Worm (Caenorhabditis elegans) whole organism, L4 larva: ENCODE results near the gene pcyt-1.

ENCODE experiments used
- F26F4.8 ChIP-seq: fragments of 200-800 bp; sonication (Bioruptor generic); conservative IDR thresholded peaks from 2 replicates; pipeline ENCODE4 v1.3.6; 2022; ENCODE audit warnings: missing genetic modification characterization, missing compliant biosample characterization
- F37D6.2 ChIP-seq: sonication (generic microtip); optimal IDR thresholded peaks from 2 replicates; lab custom pipeline; 2016; ENCODE audit warnings: mild to moderate bottlenecking, missing genetic modification characterization, missing compliant biosample characterization
- F44E2.7 ChIP-seq: fragments of 200-800 bp; sonication (Bioruptor generic); IDR thresholded peaks from 2 replicates; pipeline ENCODE4 v2.1.2; 2022; ENCODE audit warnings: missing genetic modification characterization, missing compliant biosample characterization
- R02D3.7 ChIP-seq: fragments of 150-350 bp; sonication (generic microtip); optimal IDR thresholded peaks from 3 replicates; lab custom pipeline; 2014; ENCODE audit warnings: missing biosample characterization, missing genetic modification characterization
- T20F7.1 ChIP-seq: fragments of 200-800 bp; sonication (Bioruptor generic); optimal IDR thresholded peaks from 2 replicates; lab custom pipeline; 2018; ENCODE audit warnings: mild to moderate bottlenecking, missing genetic modification characterization, missing compliant biosample characterization
- Y105C5A.15 ChIP-seq: fragments of 200-800 bp; sonication (Bioruptor generic); IDR thresholded peaks from 2 replicates; pipeline ENCODE4 v1.3.6; 2022; ENCODE audit warnings: missing genetic modification characterization, missing compliant biosample characterization
- Y75B8A.6 ChIP-seq: fragments of 200-800 bp; sonication (Bioruptor generic); IDR thresholded peaks from 2 replicates; pipeline ENCODE4 v1.3.6; 2022; ENCODE audit warnings: missing genetic modification reagents, missing genetic modification characterization, missing compliant biosample characterization
- ZK337.2 ChIP-seq: fragments of 200-800 bp; sonication (Bioruptor generic); IDR thresholded peaks from 2 replicates; pipeline ENCODE4 v1.3.6; 2022; ENCODE audit warnings: missing genetic modification reagents, missing genetic modification characterization, missing compliant biosample characterization
- aly-2 ChIP-seq: sonication (generic microtip); optimal IDR thresholded peaks from 2 replicates; lab custom pipeline; 2018; ENCODE audit warnings: missing biosample characterization, missing genetic modification characterization
- arid-1 ChIP-seq: fragments of 200-800 bp; sonication (Bioruptor generic); conservative IDR thresholded peaks from 2 replicates; pipeline ENCODE4 v1.3.6; 2022; ENCODE audit warnings: missing genetic modification reagents, missing genetic modification characterization, missing compliant biosample characterization
- ceh-20 ChIP-seq: fragments of 200-800 bp; sonication (Bioruptor generic); IDR thresholded peaks from 2 replicates; pipeline ENCODE4 v1.3.6; 2022; ENCODE audit warnings: missing genetic modification reagents, missing genetic modification characterization, missing compliant biosample characterization
- ceh-28 ChIP-seq: fragments of 150-350 bp; optimal IDR thresholded peaks from 2 replicates; lab custom pipeline; 2014; ENCODE audit warnings: missing biosample characterization, missing genetic modification reagents, missing genetic modification characterization
- ceh-44 ChIP-seq: fragments of 200-800 bp; sonication (Bioruptor generic); IDR thresholded peaks from 2 replicates; pipeline ENCODE4 v1.3.6; 2022; ENCODE audit warnings: missing genetic modification reagents, missing genetic modification characterization, missing compliant biosample characterization
- ceh-82 ChIP-seq: sonication (generic microtip); optimal IDR thresholded peaks from 2 replicates; lab custom pipeline; 2017; ENCODE audit warnings: missing biosample characterization, missing genetic modification characterization
- ces-1 ChIP-seq: fragments of 150-350 bp; sonication (generic microtip); optimal IDR thresholded peaks from 4 replicates; lab custom pipeline; 2014; ENCODE audit warnings: missing biosample characterization, missing genetic modification reagents, missing genetic modification characterization
- cey-2 ChIP-seq: sonication (generic microtip); optimal IDR thresholded peaks from 3 replicates; lab custom pipeline; 2017; ENCODE audit warnings: missing genetic modification characterization, mild to moderate bottlenecking, missing compliant biosample characterization, antibody characterized with exemption, borderline replicate concordance; ENCODE audit not compliant: insufficient read depth
- ctbp-1 ChIP-seq: fragments of 200-800 bp; sonication (Bioruptor generic); IDR thresholded peaks from 2 replicates; pipeline ENCODE4 v1.3.6; 2022; ENCODE audit warnings: missing genetic modification reagents, missing genetic modification characterization, missing compliant biosample characterization
- daf-12 ChIP-seq: fragments of 150-350 bp; optimal IDR thresholded peaks from 2 replicates; lab custom pipeline; 2014; ENCODE audit warnings: missing biosample characterization, missing genetic modification reagents, missing genetic modification characterization
- daf-8 ChIP-seq: fragments of 200-800 bp; sonication (Bioruptor generic); IDR thresholded peaks from 2 replicates; pipeline ENCODE4 v1.3.6; 2022; ENCODE audit warnings: missing genetic modification characterization, missing compliant biosample characterization
- dmd-6 ChIP-seq: fragments of 200-800 bp; sonication (Bioruptor generic); IDR thresholded peaks from 2 replicates; pipeline ENCODE4 v1.3.6; 2022; ENCODE audit warnings: missing genetic modification reagents, missing genetic modification characterization, missing compliant biosample characterization
- duxl-1 ChIP-seq: sonication (generic microtip); optimal IDR thresholded peaks from 2 replicates; lab custom pipeline; 2016; ENCODE audit warnings: mild to moderate bottlenecking, missing genetic modification characterization, moderate library complexity, missing compliant biosample characterization; ENCODE audit not compliant: poor library complexity
- egl-43 ChIP-seq: fragments of 200-800 bp; sonication (Bioruptor generic); IDR thresholded peaks from 2 replicates; pipeline ENCODE4 v1.3.6; 2022; ENCODE audit warnings: missing genetic modification reagents, missing genetic modification characterization, missing compliant biosample characterization
- fos-1 ChIP-seq: fragments of 150-350 bp; optimal IDR thresholded peaks from 2 replicates; lab custom pipeline; 2014; ENCODE audit warnings: missing biosample characterization, missing genetic modification characterization
- gei-8 ChIP-seq: fragments of 200-800 bp; sonication (Bioruptor generic); optimal IDR thresholded peaks from 2 replicates; lab custom pipeline; 2018; ENCODE audit warnings: mild to moderate bottlenecking, missing genetic modification characterization, missing compliant biosample characterization
- hif-1 ChIP-seq, 2 experiments: sonication (generic microtip); optimal IDR thresholded peaks; 2 replicates each; lab custom pipeline; 2016 to 2017; ENCODE audit warnings: missing compliant biosample characterization in 2 of 2, missing genetic modification characterization in 2 of 2, missing genetic modification reagents in 2 of 2, missing genotype in 2 of 2, mild to moderate bottlenecking in 1 of 2
- lim-7 ChIP-seq: fragments of 200-800 bp; sonication (Bioruptor generic); IDR thresholded peaks from 2 replicates; pipeline ENCODE4 v1.3.6; 2022; ENCODE audit warnings: missing genetic modification characterization, missing compliant biosample characterization
- lin-1 ChIP-seq: fragments of 200-800 bp; sonication (Bioruptor generic); IDR thresholded peaks from 2 replicates; pipeline ENCODE4 v1.3.6; 2022; ENCODE audit warnings: missing genetic modification reagents, missing genetic modification characterization, missing compliant biosample characterization
- lin-15B ChIP-seq: fragments of 150-350 bp; sonication (generic microtip); optimal IDR thresholded peaks from 3 replicates; lab custom pipeline; 2014; ENCODE audit warnings: missing biosample characterization, missing genetic modification characterization
- lsy-2 ChIP-seq, 2 experiments: fragments of 150-350 bp in 1 of 2; sonication (generic microtip) in 1 of 2; optimal IDR thresholded peaks; 2 replicates each; lab custom pipeline; 2014 to 2017; ENCODE audit warnings: missing biosample characterization in 2 of 2, missing genetic modification characterization in 2 of 2
- madf-5 ChIP-seq, 2 experiments: fragments of 200-800 bp; sonication (Bioruptor generic); IDR thresholded peaks; 2 replicates each; pipeline ENCODE4 v1.3.6; 2022; ENCODE audit warnings: missing compliant biosample characterization in 2 of 2, missing genetic modification characterization in 2 of 2
- mxl-3 ChIP-seq: fragments of 200-800 bp; sonication (Bioruptor generic); optimal IDR thresholded peaks from 2 replicates; lab custom pipeline; 2018; ENCODE audit warnings: mild to moderate bottlenecking, missing genetic modification characterization, missing compliant biosample characterization
- nhr-10 ChIP-seq: fragments of 150-350 bp; optimal IDR thresholded peaks from 2 replicates; lab custom pipeline; 2014; ENCODE audit warnings: missing biosample characterization, missing genetic modification characterization
- nhr-28 ChIP-seq: fragments of 150-350 bp; optimal IDR thresholded peaks from 2 replicates; lab custom pipeline; 2014; ENCODE audit warnings: missing biosample characterization, missing genetic modification characterization
- nhr-41 ChIP-seq: fragments of 200-800 bp; sonication (Bioruptor generic); IDR thresholded peaks from 2 replicates; pipeline ENCODE4 v1.3.6; 2022; ENCODE audit warnings: missing genetic modification reagents, missing genetic modification characterization, missing compliant biosample characterization
- nhr-76 ChIP-seq: fragments of 150-350 bp; optimal IDR thresholded peaks from 2 replicates; lab custom pipeline; 2014; ENCODE audit warnings: missing biosample characterization, missing genetic modification characterization
- pha-4 ChIP-seq, 2 experiments: fragments of 150-350 bp in 1 of 2; fragments of 200-800 bp in 1 of 2; sonication (Bioruptor generic) in 1 of 2; IDR thresholded peaks in 1 of 2; optimal IDR thresholded peaks in 1 of 2; 2 replicates each; pipeline versions ENCODE4 v1.3.6 to Lab custom; 2014 to 2022; ENCODE audit warnings: missing genetic modification characterization in 2 of 2, missing genetic modification reagents in 2 of 2, missing biosample characterization in 1 of 2, missing compliant biosample characterization in 1 of 2
- pqm-1 ChIP-seq: sonication (generic microtip); optimal IDR thresholded peaks from 2 replicates; lab custom pipeline; 2017; ENCODE audit warnings: missing biosample characterization, missing genetic modification characterization
- rbr-2 ChIP-seq: sonication (generic microtip); optimal IDR thresholded peaks from 2 replicates; lab custom pipeline; 2016; ENCODE audit warnings: missing genotype, missing genetic modification characterization, missing compliant biosample characterization
- set-16 ChIP-seq: fragments of 200-800 bp; sonication (Bioruptor generic); IDR thresholded peaks from 2 replicates; pipeline ENCODE4 v1.3.6; 2022; ENCODE audit warnings: missing genetic modification reagents, missing genetic modification characterization, missing compliant biosample characterization
- skn-1 ChIP-seq: fragments of 150-350 bp; optimal IDR thresholded peaks from 2 replicates; lab custom pipeline; 2014; ENCODE audit warnings: missing biosample characterization, missing genetic modification characterization
- spr-1 ChIP-seq: sonication (generic microtip); optimal IDR thresholded peaks from 2 replicates; lab custom pipeline; 2016; ENCODE audit warnings: mild to moderate bottlenecking, missing genetic modification characterization, missing compliant biosample characterization
- tag-97 ChIP-seq: fragments of 200-800 bp; sonication (Bioruptor generic); IDR thresholded peaks from 2 replicates; pipeline ENCODE4 v1.3.6; 2022; ENCODE audit warnings: missing genetic modification characterization, missing compliant biosample characterization
- tra-1 ChIP-seq: fragments of 200-800 bp; sonication (Bioruptor generic); IDR thresholded peaks from 2 replicates; pipeline ENCODE4 v1.3.6; 2022; ENCODE audit warnings: missing genetic modification reagents, missing genetic modification characterization, missing compliant biosample characterization
- unc-130 ChIP-seq: sonication (generic microtip); optimal IDR thresholded peaks from 2 replicates; lab custom pipeline; 2016; ENCODE audit warnings: missing genetic modification reagents, missing genetic modification characterization, missing compliant biosample characterization
- unc-62 ChIP-seq, 3 experiments: fragments of 150-350 bp in 1 of 3; sonication (generic microtip); optimal IDR thresholded peaks in 2 of 3; peaks in 1 of 3; 1 replicate in 1 of 3; 2 replicates in 2 of 3; lab custom pipeline; 2014 to 2017; ENCODE audit warnings: missing biosample characterization in 3 of 3, missing genetic modification characterization in 3 of 3, missing genetic modification reagents in 3 of 3, missing genotype in 1 of 3
- vab-7 ChIP-seq: fragments of 200-800 bp; sonication (Bioruptor generic); IDR thresholded peaks from 2 replicates; pipeline ENCODE4 v1.3.6; 2022; ENCODE audit warnings: missing genetic modification reagents, missing genetic modification characterization, missing compliant biosample characterization
- zag-1 ChIP-seq: fragments of 150-350 bp; optimal IDR thresholded peaks from 2 replicates; lab custom pipeline; 2014; ENCODE audit warnings: missing biosample characterization, missing genetic modification characterization
- zfp-3 ChIP-seq: fragments of 200-800 bp; sonication (Bioruptor generic); conservative IDR thresholded peaks from 2 replicates; pipeline ENCODE4 v1.3.6; 2022; ENCODE audit warnings: missing genetic modification reagents, missing genetic modification characterization, missing compliant biosample characterization

Gene pcyt-1

ce11 chrX:7569685-7570518 is 2.3 kb upstream of the pcyt-1 start, which contains the start of gene apy-1 (continued):
- TF ChIP-seq zag-1 (tag; lab: Kevin White, UChicago): no peak
- TF ChIP-seq ceh-44 (GFP tag; lab: Robert Waterston, UW): no peak
- TF ChIP-seq aly-2: no peak
- TF ChIP-seq lin-1: no peak
- TF ChIP-seq nhr-10 (tag; lab: Kevin White, UChicago): no peak
- peak; percentile 2 to 67 for TF ChIP-seq lsy-2 (tag; optimal IDR thresholded peaks at IDR 0.05; lab: Kevin White, UChicago)
- no peak for TF ChIP-seq lim-7 (GFP tag; lab: Robert Waterston, UW)
- TF ChIP-seq ZK337.2 (GFP tag; lab: Robert Waterston, UW): peak; percentile 56; the same call in 1 of the 2 replicates
- TF ChIP-seq F37D6.2 (tag; lab: Kevin White, UChicago): no peak
- TF ChIP-seq nhr-76 (tag; lab: Kevin White, UChicago): no peak
- 0 out of 2 replicates have a peak, but pooled peaks have one; percentile 43 for TF ChIP-seq ceh-20
- TF ChIP-seq fos-1 (tag; lab: Kevin White, UChicago): no peak
- no peak for TF ChIP-seq cey-2 (tag; lab: Kevin White, UChicago)
- no peak for TF ChIP-seq skn-1
- no peak for TF ChIP-seq ceh-82
- TF ChIP-seq ces-1: peak; percentile 4
- TF ChIP-seq gei-8 (GFP tag; lab: Kevin White, UChicago): no peak
- TF ChIP-seq zfp-3 (GFP tag; lab: Robert Waterston, UW): no peak
- TF ChIP-seq ctbp-1 (GFP tag; lab: Robert Waterston, UW): no peak
- TF ChIP-seq duxl-1 (tag; lab: Kevin White, UChicago): peak; percentile 35
- no peak for TF ChIP-seq madf-5 (GFP tag; IDR thresholded peaks at IDR 0.05; lab: Robert Waterston, UW)
- peak; percentile 2 for TF ChIP-seq unc-130 (GFP tag; lab: Kevin White, UChicago)
- no peak for TF ChIP-seq set-16
- no peak for TF ChIP-seq mxl-3 (GFP tag; lab: Kevin White, UChicago)
- TF ChIP-seq tra-1 (GFP tag; lab: Robert Waterston, UW): no peak
- TF ChIP-seq daf-8 (GFP tag; lab: Robert Waterston, UW): no peak
- peak; percentile 26 for TF ChIP-seq ceh-28 (tag; lab: Kevin White, UChicago)
- TF ChIP-seq T20F7.1 (GFP tag; lab: Kevin White, UChicago): peak; percentile 19
- no peak for TF ChIP-seq daf-12 (tag; lab: Kevin White, UChicago)
- no peak for TF ChIP-seq egl-43 (GFP tag; lab: Robert Waterston, UW)
- no peak for TF ChIP-seq Y75B8A.6 (GFP tag; lab: Robert Waterston, UW)
- peak; percentile 100 for TF ChIP-seq nhr-28 (tag; lab: Kevin White, UChicago)
- no peak for TF ChIP-seq arid-1 (GFP tag; lab: Robert Waterston, UW)
- TF ChIP-seq vab-7 (GFP tag; lab: Robert Waterston, UW): no peak
- TF ChIP-seq unc-62 (GFP tag; optimal IDR thresholded peaks at IDR 0.05 in 1 of 2; lab: Kevin White, UChicago): no peak
- no peak for TF ChIP-seq unc-62 (tag; optimal IDR thresholded peaks at IDR 0.05; lab: Kevin White, UChicago)
- no peak for TF ChIP-seq spr-1 (tag; lab: Kevin White, UChicago)
- no peak for TF ChIP-seq lin-15B
- no peak for TF ChIP-seq F44E2.7 (GFP tag; lab: Robert Waterston, UW)
- no peak for TF ChIP-seq tag-97 (GFP tag; lab: Robert Waterston, UW)
- no peak for TF ChIP-seq Y105C5A.15 (GFP tag; lab: Robert Waterston, UW)
- TF ChIP-seq pqm-1: peak; percentile 36
- peak; percentile 36 for TF ChIP-seq rbr-2 (tag; lab: Kevin White, UChicago)
- TF ChIP-seq hif-1 (tag; optimal IDR thresholded peaks at IDR 0.05; lab: Kevin White, UChicago): peak in 1 of 2 experiments; percentile 35
- no peak for TF ChIP-seq nhr-41
- TF ChIP-seq R02D3.7 (tag; lab: Kevin White, UChicago): no peak
- TF ChIP-seq F26F4.8: no peak
- no peak for TF ChIP-seq pha-4 (GFP tag; IDR thresholded peaks at IDR 0.05; lab: Robert Waterston, UW)
- TF ChIP-seq pha-4 (tag; optimal IDR thresholded peaks at IDR 0.05; lab: Kevin White, UChicago): no peak
- peak; percentile 41; the same call in 1 of the 2 replicates for TF ChIP-seq dmd-6 (GFP tag; lab: Robert Waterston, UW)
